Fruit fly (Drosophila melanogaster) whole organism, adult: Measurements from ENCODE around the gene MAPk-Ak2.

Experiments
- CG11617 ChIP-seq: fragments of 200-800 bp; sonication (Bioruptor generic); optimal IDR thresholded peaks from 2 replicates; lab custom pipeline; 2017; ENCODE audit warnings: mild to moderate bottlenecking, missing biosample characterization, missing genetic modification reagents, missing genetic modification characterization
- CG12768 ChIP-seq: fragments of 200-800 bp; sonication (Bioruptor generic); optimal IDR thresholded peaks from 2 replicates; lab custom pipeline; 2017; ENCODE audit warnings: missing biosample characterization, missing genetic modification characterization, mild to moderate bottlenecking, moderate library complexity, missing genetic modification reagents
- CG1620 ChIP-seq: fragments of 200-800 bp; sonication (Bioruptor generic); optimal IDR thresholded peaks from 2 replicates; lab custom pipeline; 2016; ENCODE audit warnings: missing biosample characterization, missing genetic modification characterization
- CG7045 ChIP-seq: fragments of 200-800 bp; sonication (Bioruptor generic); optimal IDR thresholded peaks from 2 replicates; lab custom pipeline; 2017; ENCODE audit warnings: missing biosample characterization, mild to moderate bottlenecking, missing genetic modification characterization
- Clk ChIP-seq: fragments of 200-800 bp; sonication (Bioruptor generic); optimal IDR thresholded peaks from 2 replicates; lab custom pipeline; 2017; ENCODE audit warnings: missing biosample characterization, missing genetic modification characterization
- pad ChIP-seq: fragments of 200-800 bp; sonication (Bioruptor generic); optimal IDR thresholded peaks from 3 replicates; lab custom pipeline; 2017; ENCODE audit warnings: missing biosample characterization, missing genetic modification characterization, mild to moderate bottlenecking, moderate library complexity, missing genetic modification reagents

DNA sequence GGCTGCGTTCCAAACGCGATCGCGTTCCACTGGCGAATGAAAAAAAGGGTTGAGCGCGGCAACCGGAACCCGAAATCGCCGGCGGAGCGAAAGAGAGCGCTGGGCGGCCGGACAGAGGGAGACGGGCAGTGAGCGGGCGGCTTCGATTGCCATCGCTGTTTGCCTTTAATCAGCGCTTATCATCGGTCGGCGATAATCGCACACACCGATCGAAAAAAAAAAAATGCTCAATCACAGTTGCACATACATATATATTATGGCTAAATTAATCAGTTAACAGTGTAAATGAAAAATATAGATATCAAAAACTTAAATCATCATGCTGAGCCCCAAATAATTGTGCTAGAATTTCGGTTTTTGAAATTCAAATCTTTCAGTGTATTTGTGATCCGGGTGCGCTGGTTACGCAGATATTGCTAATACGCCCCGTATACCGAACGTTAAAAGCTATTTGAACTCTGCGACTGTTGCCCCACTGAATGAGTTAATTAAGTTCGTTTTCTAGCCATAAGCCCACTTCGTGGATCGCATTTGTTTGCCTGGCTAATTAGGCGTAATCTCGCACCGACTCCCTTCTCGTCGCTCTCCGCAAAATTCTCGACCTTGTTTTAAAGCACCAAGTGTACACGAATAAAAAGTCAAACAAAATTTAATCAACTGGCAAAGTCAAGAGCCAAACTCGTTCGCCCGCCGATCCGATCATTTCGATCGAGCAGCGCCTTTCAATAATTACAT, 46.1 kb downstream of the MAPk-Ak2 start, which contains the start of gene CG33080:
- TF ChIP-seq CG1620 (GFP tag; lab: Kevin White, UChicago) (no peak), CG7045 (GFP tag; lab: Kevin White, UChicago) (no peak), Clk (no peak), CG11617 (no peak), CG12768 (GFP tag; lab: Kevin White, UChicago) (no peak), pad (GFP tag; lab: Kevin White, UChicago) (no peak)
